Worm (Caenorhabditis elegans) whole organism, L1 larva: Measurements from ENCODE around the gene F56A8.8.
A peak's percentile ranks its signal among the peaks of the same experiment; 100 is the strongest.

Experiments used
- C34B4.2 ChIP-seq: sonication (generic microtip); optimal IDR thresholded peaks from 2 replicates; lab custom pipeline; 2017; ENCODE audit warnings: mild to moderate bottlenecking, missing genetic modification characterization, missing compliant biosample characterization
- Y116A8C.19 ChIP-seq: sonication (generic microtip); optimal IDR thresholded peaks from 2 replicates; lab custom pipeline; 2016; ENCODE audit warnings: missing compliant biosample characterization, missing genetic modification characterization, borderline replicate concordance
- aly-2 ChIP-seq: fragments of 150-350 bp; optimal IDR thresholded peaks from 2 replicates; lab custom pipeline; 2014; ENCODE audit warnings: missing biosample characterization, missing genetic modification characterization
- ama-1 ChIP-seq: fragments of 150-350 bp; optimal IDR thresholded peaks from 2 replicates; lab custom pipeline; 2014
- blmp-1 ChIP-seq: fragments of 150-350 bp; optimal IDR thresholded peaks from 2 replicates; lab custom pipeline; 2014; ENCODE audit warnings: missing biosample characterization, missing genetic modification characterization
- ceh-82 ChIP-seq, 3 experiments: fragments of 150-350 bp in 1 of 3; sonication (generic microtip) in 2 of 3; optimal IDR thresholded peaks; 2 replicates each; lab custom pipeline; 2014 to 2017; ENCODE audit warnings: missing biosample characterization in 3 of 3, missing genetic modification characterization in 3 of 3
- ceh-90 ChIP-seq: sonication (generic microtip); optimal IDR thresholded peaks from 2 replicates; lab custom pipeline; 2016; ENCODE audit warnings: missing genetic modification characterization, missing compliant biosample characterization
- dpl-1 ChIP-seq, 3 experiments: fragments of 150-350 bp in 2 of 3; sonication (generic microtip) in 1 of 3; optimal IDR thresholded peaks; 2 replicates each; lab custom pipeline; 2014 to 2017; ENCODE audit warnings: missing biosample characterization in 3 of 3, missing genetic modification characterization in 3 of 3, missing genetic modification reagents in 3 of 3
- dsc-1 ChIP-seq: sonication (generic microtip); optimal IDR thresholded peaks from 2 replicates; lab custom pipeline; 2016; ENCODE audit warnings: mild to moderate bottlenecking, missing genetic modification characterization, missing compliant biosample characterization
- efl-1 ChIP-seq, 4 experiments: fragments of 150-350 bp; optimal IDR thresholded peaks in 3 of 4; peaks in 1 of 4; 1 replicate in 1 of 4; 2 replicates in 3 of 4; lab custom pipeline; 2014; ENCODE audit warnings: missing biosample characterization in 2 of 4, missing genetic modification characterization in 2 of 4, missing genetic modification reagents in 2 of 4
- efl-3 ChIP-seq: fragments of 200-800 bp; sonication (Bioruptor generic); optimal IDR thresholded peaks from 2 replicates; lab custom pipeline; 2018; ENCODE audit warnings: mild to moderate bottlenecking, missing genetic modification characterization, missing compliant biosample characterization
- egl-13 ChIP-seq: sonication (generic microtip); optimal IDR thresholded peaks from 2 replicates; lab custom pipeline; 2016; ENCODE audit warnings: missing genotype, missing genetic modification reagents, missing genetic modification characterization, missing compliant biosample characterization
- egl-27 ChIP-seq, 2 experiments: fragments of 150-350 bp in 1 of 2; sonication (generic microtip); optimal IDR thresholded peaks; 3 replicates each; lab custom pipeline; 2017 to 2018; ENCODE audit warnings: missing biosample characterization in 2 of 2, missing genetic modification characterization in 2 of 2, missing genetic modification reagents in 2 of 2
- elt-2 ChIP-seq: sonication (generic microtip); optimal IDR thresholded peaks from 2 replicates; lab custom pipeline; 2016; ENCODE audit warnings: missing genetic modification characterization, mild to moderate bottlenecking, inconsistent platforms, missing compliant biosample characterization, missing genetic modification reagents
- fkh-10 ChIP-seq: sonication (generic microtip); optimal IDR thresholded peaks from 2 replicates; lab custom pipeline; 2017; ENCODE audit warnings: missing biosample characterization, missing genetic modification reagents, missing genetic modification characterization
- fkh-4 ChIP-seq: sonication (generic microtip); optimal IDR thresholded peaks from 2 replicates; lab custom pipeline; 2016; ENCODE audit warnings: missing compliant biosample characterization, missing genetic modification characterization, borderline replicate concordance
- fos-1 ChIP-seq: fragments of 150-350 bp; optimal IDR thresholded peaks from 2 replicates; lab custom pipeline; 2014; ENCODE audit warnings: missing biosample characterization, missing genetic modification characterization
- hlh-17 ChIP-seq: fragments of 200-800 bp; sonication (Bioruptor generic); optimal IDR thresholded peaks from 2 replicates; lab custom pipeline; 2018; ENCODE audit warnings: missing genetic modification characterization, mild to moderate bottlenecking, missing compliant biosample characterization, moderate library complexity, borderline replicate concordance
- hpl-2 ChIP-seq: fragments of 150-350 bp; optimal IDR thresholded peaks from 2 replicates; lab custom pipeline; 2014; ENCODE audit warnings: missing biosample characterization, missing genetic modification reagents, missing genetic modification characterization
- jun-1 ChIP-seq: fragments of 150-350 bp; optimal IDR thresholded peaks from 2 replicates; lab custom pipeline; 2014; ENCODE audit warnings: missing biosample characterization, missing genetic modification reagents, missing genetic modification characterization
- lin-35 ChIP-seq, 2 experiments: fragments of 150-350 bp; optimal IDR thresholded peaks; 2 replicates each; lab custom pipeline; 2014; ENCODE audit warnings: missing biosample characterization in 2 of 2, missing genetic modification characterization in 2 of 2, missing genetic modification reagents in 2 of 2
- lir-3 ChIP-seq: sonication (generic microtip); optimal IDR thresholded peaks from 2 replicates; lab custom pipeline; 2016; ENCODE audit warnings: mild to moderate bottlenecking, missing genetic modification characterization, moderate library complexity, missing compliant biosample characterization; ENCODE audit not compliant: poor library complexity
- lsy-2 ChIP-seq, 2 experiments: fragments of 150-350 bp; optimal IDR thresholded peaks; 2 replicates each; lab custom pipeline; 2014; ENCODE audit warnings: missing biosample characterization in 2 of 2, missing genetic modification characterization in 2 of 2
- mep-1 ChIP-seq: fragments of 150-350 bp; optimal IDR thresholded peaks from 2 replicates; lab custom pipeline; 2014; ENCODE audit warnings: missing biosample characterization, missing genetic modification characterization
- nhr-19 ChIP-seq: fragments of 200-800 bp; sonication (Bioruptor generic); conservative IDR thresholded peaks from 2 replicates; pipeline ENCODE4 v1.3.6; 2022; ENCODE audit warnings: missing genetic modification characterization, missing compliant biosample characterization
- nhr-237 ChIP-seq: fragments of 150-350 bp; optimal IDR thresholded peaks from 2 replicates; lab custom pipeline; 2014; ENCODE audit warnings: missing biosample characterization, missing genetic modification characterization
- nhr-47 ChIP-seq: sonication (generic microtip); optimal IDR thresholded peaks from 2 replicates; lab custom pipeline; 2016; ENCODE audit warnings: mild to moderate bottlenecking, missing genetic modification characterization, moderate library complexity, missing compliant biosample characterization
- nhr-71 ChIP-seq: sonication (generic microtip); optimal IDR thresholded peaks from 2 replicates; lab custom pipeline; 2016; ENCODE audit warnings: mild to moderate bottlenecking, missing genetic modification characterization, moderate library complexity, missing compliant biosample characterization
- nhr-76 ChIP-seq: sonication (generic microtip); optimal IDR thresholded peaks from 2 replicates; lab custom pipeline; 2017; ENCODE audit warnings: missing biosample characterization, missing genetic modification characterization
- nhr-77 ChIP-seq: fragments of 150-350 bp; optimal IDR thresholded peaks from 2 replicates; lab custom pipeline; 2014; ENCODE audit warnings: missing biosample characterization, missing genetic modification characterization
- nhr-84 ChIP-seq: sonication (generic microtip); optimal IDR thresholded peaks from 2 replicates; lab custom pipeline; 2017; ENCODE audit warnings: missing biosample characterization, missing genetic modification characterization
- nhr-90 ChIP-seq: sonication (generic microtip); optimal IDR thresholded peaks from 2 replicates; lab custom pipeline; 2016; ENCODE audit warnings: mild to moderate bottlenecking, missing genetic modification characterization, missing compliant biosample characterization; ENCODE audit not compliant: poor library complexity
- pag-3 ChIP-seq: sonication (generic microtip); optimal IDR thresholded peaks from 2 replicates; lab custom pipeline; 2017; ENCODE audit warnings: missing genetic modification characterization, mild to moderate bottlenecking, missing compliant biosample characterization, antibody characterized with exemption, borderline replicate concordance; ENCODE audit not compliant: insufficient read depth
- pax-3 ChIP-seq: fragments of 200-800 bp; sonication (Bioruptor generic); optimal IDR thresholded peaks from 2 replicates; lab custom pipeline; 2018; ENCODE audit warnings: mild to moderate bottlenecking, missing genetic modification characterization, moderate library complexity, missing compliant biosample characterization
- pqm-1 ChIP-seq: sonication (generic microtip); optimal IDR thresholded peaks from 3 replicates; lab custom pipeline; 2017; ENCODE audit warnings: missing biosample characterization, missing genetic modification characterization
- rnt-1 ChIP-seq: sonication (generic microtip); optimal IDR thresholded peaks from 2 replicates; lab custom pipeline; 2016; ENCODE audit warnings: mild to moderate bottlenecking, missing genetic modification characterization, moderate library complexity, missing compliant biosample characterization
- skn-1 ChIP-seq: fragments of 150-350 bp; optimal IDR thresholded peaks from 2 replicates; lab custom pipeline; 2014; ENCODE audit warnings: missing biosample characterization, missing genetic modification characterization
- snu-23 ChIP-seq: sonication (generic microtip); optimal IDR thresholded peaks from 2 replicates; lab custom pipeline; 2016; ENCODE audit warnings: missing genetic modification characterization, missing compliant biosample characterization
- sptf-1 ChIP-seq: fragments of 150-350 bp; optimal IDR thresholded peaks from 2 replicates; lab custom pipeline; 2014; ENCODE audit warnings: missing biosample characterization, missing genetic modification characterization
- swsn-7 ChIP-seq: sonication (generic microtip); optimal IDR thresholded peaks from 2 replicates; lab custom pipeline; 2016; ENCODE audit warnings: missing genetic modification characterization, missing compliant biosample characterization
- tbx-2 ChIP-seq: sonication (generic microtip); optimal IDR thresholded peaks from 2 replicates; lab custom pipeline; 2016; ENCODE audit warnings: missing genetic modification characterization, missing compliant biosample characterization
- tlp-1 ChIP-seq: fragments of 150-350 bp; optimal IDR thresholded peaks from 2 replicates; lab custom pipeline; 2014; ENCODE audit warnings: missing biosample characterization, missing genetic modification characterization
- unc-30 ChIP-seq: sonication (generic microtip); optimal IDR thresholded peaks from 2 replicates; lab custom pipeline; 2017; ENCODE audit warnings: missing biosample characterization, missing genetic modification characterization
- unc-86 ChIP-seq: sonication (generic microtip); optimal IDR thresholded peaks from 2 replicates; lab custom pipeline; 2016; ENCODE audit warnings: missing genetic modification characterization, missing compliant biosample characterization
- unc-98 ChIP-seq: fragments of 200-800 bp; sonication (Bioruptor generic); IDR thresholded peaks from 2 replicates; pipeline ENCODE4 v1.3.6; 2022; ENCODE audit warnings: missing genetic modification characterization, missing compliant biosample characterization
- xbp-1 ChIP-seq: sonication (generic microtip); optimal IDR thresholded peaks from 2 replicates; lab custom pipeline; 2016; ENCODE audit warnings: missing genetic modification characterization, missing compliant biosample characterization
- ztf-11 ChIP-seq, 2 experiments: sonication (generic microtip); optimal IDR thresholded peaks; 2 replicates each; lab custom pipeline; 2016 to 2017; ENCODE audit warnings: missing genetic modification characterization in 2 of 2, missing biosample characterization in 1 of 2, missing compliant biosample characterization in 1 of 2
- ztf-4 ChIP-seq: fragments of 150-350 bp; optimal IDR thresholded peaks from 2 replicates; lab custom pipeline; 2014; ENCODE audit warnings: missing biosample characterization, missing genetic modification characterization

The F56A8.8 gene

DNA sequence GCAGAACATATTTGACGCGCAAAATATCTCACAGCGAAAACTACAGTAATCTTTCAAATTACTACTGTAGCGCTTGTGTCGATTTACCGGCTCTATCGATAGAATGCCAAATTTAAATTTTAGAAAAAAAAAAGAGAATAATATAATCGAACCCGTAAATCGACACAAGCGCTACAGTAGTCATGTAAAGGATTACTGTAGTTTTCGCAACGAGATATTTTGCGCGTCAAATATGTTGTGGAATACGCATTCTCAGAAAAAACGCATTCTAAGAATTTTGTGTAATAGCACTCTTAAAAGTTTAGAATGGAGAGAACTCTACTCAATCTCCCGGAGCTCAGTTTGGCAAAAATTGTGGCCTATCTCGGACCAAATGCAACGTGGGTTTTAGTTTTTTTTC lies 20.0 kb upstream of the F56A8.8 start, which contains the start of gene F56A8.5:
F56A8.5 (plus strand) TSS at position 301 of the 400 bp plus-strand sequence.
- TF ChIP-seq nhr-237 (tag; lab: Kevin White, UChicago) (no peak), lir-3 (tag; lab: Kevin White, UChicago) (no peak), skn-1 (tag; lab: Kevin White, UChicago) (no peak), C34B4.2 (no peak), ztf-4 (tag; lab: Kevin White, UChicago) (no peak), Y116A8C.19 (tag; lab: Kevin White, UChicago) (no peak), ceh-82 (tag; optimal IDR thresholded peaks at IDR 0.05; lab: Kevin White, UChicago) (no peak), egl-13 (tag; lab: Kevin White, UChicago) (no peak), efl-1 (optimal IDR thresholded peaks at IDR 0.05; lab: Kevin White, UChicago) (no peak), efl-1 (GFP tag; optimal IDR thresholded peaks at IDR 0.05 in 1 of 2; lab: Kevin White, UChicago) (no peak), mep-1 (tag; lab: Kevin White, UChicago) (no peak), ceh-90 (no peak), fos-1 (tag; lab: Kevin White, UChicago) (no peak), blmp-1 (tag; lab: Kevin White, UChicago) (no peak), ama-1 (no peak), efl-3 (GFP tag; lab: Kevin White, UChicago) (no peak)

- TF ChIP-seq unc-86 (tag; lab: Kevin White, UChicago) (no peak), ceh-82 (tag; optimal IDR thresholded peaks at IDR 0.05; lab: Kevin White, UChicago) (no peak), pag-3 (no peak), egl-27 (tag; optimal IDR thresholded peaks at IDR 0.05; lab: Kevin White, UChicago) (no peak), ceh-90 (no peak), nhr-71 (tag; lab: Kevin White, UChicago) (no peak), aly-2 (tag; lab: Kevin White, UChicago) (no peak), nhr-90 (no peak), ama-1 (no peak), lsy-2 (tag; optimal IDR thresholded peaks at IDR 0.05; lab: Kevin White, UChicago) (no peak), sptf-1 (no peak), unc-98 (no peak), dpl-1 (GFP tag; optimal IDR thresholded peaks at IDR 0.05; lab: Kevin White, UChicago) (no peak), jun-1 (no peak), lir-3 (tag; lab: Kevin White, UChicago) (no peak), fkh-10 (GFP tag; lab: Kevin White, UChicago) (no peak), rnt-1 (tag; lab: Kevin White, UChicago) (no peak), pqm-1 (tag; lab: Kevin White, UChicago) (no peak), snu-23 (GFP tag; lab: Kevin White, UChicago) (no peak)
Observed at ce11 chrIII:13267046-13267445, 18.5 kb upstream of the F56A8.8 start.

DNA sequence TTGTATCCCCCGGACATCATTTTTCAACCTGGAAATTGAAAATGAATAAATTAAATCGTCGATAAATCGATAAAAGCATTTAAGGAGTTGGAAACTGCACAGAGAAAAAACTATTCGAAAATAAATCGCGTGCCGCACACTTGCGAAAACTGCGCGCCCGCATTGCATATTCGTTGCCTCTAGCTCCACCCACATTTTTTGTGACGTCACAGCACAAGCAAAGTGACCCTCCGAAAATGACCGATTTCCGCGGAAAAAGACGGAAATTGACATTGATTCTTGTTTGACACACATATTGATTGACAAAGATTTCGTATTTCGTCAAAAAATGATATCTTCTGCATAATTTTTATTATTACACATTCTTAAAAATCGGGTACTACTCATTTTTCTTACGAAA lies 16.7 kb upstream of the F56A8.8 start, which contains the start of gene cpf-2:
cpf-2 (minus strand) TSS at position 28 of the 400 bp plus-strand sequence.
- peak; percentile 13 for TF ChIP-seq nhr-77 (tag; lab: Kevin White, UChicago)
- TF ChIP-seq ztf-11 (tag; optimal IDR thresholded peaks at IDR 0.05; lab: Kevin White, UChicago): peak; percentile 27 to 75
- peak; percentile 80 for TF ChIP-seq lsy-2 (tag; optimal IDR thresholded peaks at IDR 0.05; lab: Kevin White, UChicago)
- TF ChIP-seq nhr-84 (tag; lab: Kevin White, UChicago): no peak
- TF ChIP-seq dsc-1 (tag; lab: Kevin White, UChicago): peak; percentile 86
- TF ChIP-seq nhr-47: peak; percentile 87
- TF ChIP-seq tlp-1 (tag; lab: Kevin White, UChicago): no peak
- TF ChIP-seq unc-30 (tag; lab: Kevin White, UChicago): no peak
- TF ChIP-seq pax-3 (tag; lab: Kevin White, UChicago): peak; percentile 26
- peak; percentile 84 for TF ChIP-seq swsn-7
- peak; percentile 69 to 77 for TF ChIP-seq lin-35 (GFP tag; optimal IDR thresholded peaks at IDR 0.05; lab: Kevin White, UChicago)
- TF ChIP-seq Y116A8C.19 (tag; lab: Kevin White, UChicago): no peak
- TF ChIP-seq ceh-82 (tag; optimal IDR thresholded peaks at IDR 0.05; lab: Kevin White, UChicago): peak; percentile 61 to 83 (median 69)
- TF ChIP-seq mep-1 (tag; lab: Kevin White, UChicago): peak; percentile 49
- TF ChIP-seq ztf-4 (tag; lab: Kevin White, UChicago): peak; percentile 54
- peak; percentile 42 for TF ChIP-seq elt-2
- TF ChIP-seq nhr-237 (tag; lab: Kevin White, UChicago): no peak
- peak; percentile 62 for TF ChIP-seq blmp-1 (tag; lab: Kevin White, UChicago)
- TF ChIP-seq hpl-2 (GFP tag; lab: Kevin White, UChicago): peak; percentile 41
- peak; percentile 87 for TF ChIP-seq nhr-76 (tag; lab: Kevin White, UChicago)
- TF ChIP-seq ama-1: no peak
- TF ChIP-seq hlh-17 (GFP tag; lab: Kevin White, UChicago): no peak
- no peak for TF ChIP-seq fkh-4 (tag; lab: Kevin White, UChicago)
- TF ChIP-seq nhr-19 (GFP tag; lab: Robert Waterston, UW): peak; percentile 73
- no peak for TF ChIP-seq C34B4.2
- TF ChIP-seq tbx-2 (tag; lab: Kevin White, UChicago): peak; percentile 83
- TF ChIP-seq xbp-1 (tag; lab: Kevin White, UChicago): peak; percentile 83
- no peak for TF ChIP-seq pag-3
